Worm (Caenorhabditis elegans) whole organism, L3 larva: ENCODE measurements around the gene nhr-39.

Source experiments
- aly-2 ChIP-seq: fragments of 150-350 bp; optimal IDR thresholded peaks from 2 replicates; lab custom pipeline; 2014; ENCODE audit warnings: missing biosample characterization, missing genetic modification characterization
- ceh-82 ChIP-seq: fragments of 150-350 bp; optimal IDR thresholded peaks from 2 replicates; lab custom pipeline; 2014; ENCODE audit warnings: missing biosample characterization, missing genetic modification characterization
- egl-27 ChIP-seq: sonication (generic microtip); optimal IDR thresholded peaks from 4 replicates; lab custom pipeline; 2017; ENCODE audit warnings: missing biosample characterization, missing genetic modification reagents, missing genetic modification characterization
- nhr-11 ChIP-seq: fragments of 150-350 bp; optimal IDR thresholded peaks from 2 replicates; lab custom pipeline; 2014; ENCODE audit warnings: missing biosample characterization, missing genetic modification characterization
- nhr-23 ChIP-seq: fragments of 150-350 bp; optimal IDR thresholded peaks from 2 replicates; lab custom pipeline; 2014; ENCODE audit warnings: missing biosample characterization, missing genetic modification reagents, missing genetic modification characterization
- nhr-43 ChIP-seq: sonication (generic microtip); optimal IDR thresholded peaks from 2 replicates; lab custom pipeline; 2016; ENCODE audit warnings: mild to moderate bottlenecking, missing genetic modification characterization, missing compliant biosample characterization; ENCODE audit not compliant: poor library complexity, severe bottlenecking
- nhr-76 ChIP-seq: fragments of 150-350 bp; sonication (generic microtip); optimal IDR thresholded peaks from 5 replicates; lab custom pipeline; 2014; ENCODE audit warnings: missing biosample characterization, missing genetic modification characterization
- unc-62 ChIP-seq: fragments of 150-350 bp; sonication (generic microtip); optimal IDR thresholded peaks from 4 replicates; lab custom pipeline; 2014; ENCODE audit warnings: missing biosample characterization, missing genetic modification reagents, missing genetic modification characterization
- ztf-11 ChIP-seq: fragments of 150-350 bp; optimal IDR thresholded peaks from 2 replicates; lab custom pipeline; 2014; ENCODE audit warnings: missing biosample characterization, missing genetic modification characterization

- TF ChIP-seq nhr-23 (tag; lab: Kevin White, UChicago) (no peak), nhr-43 (peak; percentile 40), unc-62 (GFP tag; lab: Kevin White, UChicago) (peak; percentile 53), nhr-76 (tag; lab: Kevin White, UChicago) (no peak), ztf-11 (tag; lab: Kevin White, UChicago) (no peak), ceh-82 (tag; lab: Kevin White, UChicago) (no peak), egl-27 (tag; lab: Kevin White, UChicago) (peak; percentile 21), aly-2 (tag; lab: Kevin White, UChicago) (no peak), nhr-11 (no peak)
These were observed 29.5 kb upstream of the nhr-39 start for ce11 chrV:9273587-9273986.
